Worm (Caenorhabditis elegans) whole organism, L4 larva: ENCODE measurements around the gene dot-1.3.

Experiments used
- D1046.2 ChIP-seq: fragments of 200-800 bp; sonication (Bioruptor generic); IDR thresholded peaks from 2 replicates; pipeline ENCODE4 v1.3.6; 2022; ENCODE audit warnings: missing genetic modification characterization, missing compliant biosample characterization
- F10B5.3 ChIP-seq: sonication (generic microtip); optimal IDR thresholded peaks from 2 replicates; lab custom pipeline; 2016; ENCODE audit warnings: mild to moderate bottlenecking, missing genetic modification characterization, missing compliant biosample characterization
- F26F4.8 ChIP-seq: fragments of 200-800 bp; sonication (Bioruptor generic); conservative IDR thresholded peaks from 2 replicates; pipeline ENCODE4 v1.3.6; 2022; ENCODE audit warnings: missing genetic modification characterization, missing compliant biosample characterization
- F37D6.2 ChIP-seq: sonication (generic microtip); optimal IDR thresholded peaks from 2 replicates; lab custom pipeline; 2016; ENCODE audit warnings: mild to moderate bottlenecking, missing genetic modification characterization, missing compliant biosample characterization
- F49E8.2 ChIP-seq: sonication (generic microtip); optimal IDR thresholded peaks from 2 replicates; lab custom pipeline; 2016; ENCODE audit warnings: missing compliant biosample characterization, mild to moderate bottlenecking, missing genetic modification characterization, borderline replicate concordance
- T20F7.1 ChIP-seq: fragments of 200-800 bp; sonication (Bioruptor generic); optimal IDR thresholded peaks from 2 replicates; lab custom pipeline; 2018; ENCODE audit warnings: mild to moderate bottlenecking, missing genetic modification characterization, missing compliant biosample characterization
- Y105C5A.15 ChIP-seq: fragments of 200-800 bp; sonication (Bioruptor generic); IDR thresholded peaks from 2 replicates; pipeline ENCODE4 v1.3.6; 2022; ENCODE audit warnings: missing genetic modification characterization, missing compliant biosample characterization
- Y75B8A.6 ChIP-seq: fragments of 200-800 bp; sonication (Bioruptor generic); IDR thresholded peaks from 2 replicates; pipeline ENCODE4 v1.3.6; 2022; ENCODE audit warnings: missing genetic modification reagents, missing genetic modification characterization, missing compliant biosample characterization
- ZK337.2 ChIP-seq: fragments of 200-800 bp; sonication (Bioruptor generic); IDR thresholded peaks from 2 replicates; pipeline ENCODE4 v1.3.6; 2022; ENCODE audit warnings: missing genetic modification reagents, missing genetic modification characterization, missing compliant biosample characterization
- ZK546.5 ChIP-seq, 2 experiments: sonication (generic microtip); optimal IDR thresholded peaks; 2 replicates each; lab custom pipeline; 2017; ENCODE audit warnings: missing biosample characterization in 2 of 2, missing genetic modification characterization in 2 of 2
- aha-1 ChIP-seq: fragments of 150-350 bp; peaks from one replicate; lab custom pipeline; 2014; ENCODE audit warnings: missing biosample characterization, missing genetic modification characterization
- aly-2 ChIP-seq: sonication (generic microtip); optimal IDR thresholded peaks from 2 replicates; lab custom pipeline; 2018; ENCODE audit warnings: missing biosample characterization, missing genetic modification characterization
- ama-1 ChIP-seq: fragments of 150-350 bp; optimal IDR thresholded peaks from 2 replicates; lab custom pipeline; 2014; ENCODE audit warnings: inconsistent platforms, mixed read lengths
- ceh-32 ChIP-seq: sonication (generic microtip); optimal IDR thresholded peaks from 2 replicates; lab custom pipeline; 2016; ENCODE audit warnings: mild to moderate bottlenecking, missing genetic modification characterization, missing compliant biosample characterization; ENCODE audit not compliant: poor library complexity
- ceh-44 ChIP-seq: fragments of 200-800 bp; sonication (Bioruptor generic); IDR thresholded peaks from 2 replicates; pipeline ENCODE4 v1.3.6; 2022; ENCODE audit warnings: missing genetic modification reagents, missing genetic modification characterization, missing compliant biosample characterization
- ceh-62 ChIP-seq: sonication (generic microtip); optimal IDR thresholded peaks from 2 replicates; lab custom pipeline; 2017; ENCODE audit warnings: missing biosample characterization, missing genetic modification characterization
- ces-1 ChIP-seq: fragments of 150-350 bp; sonication (generic microtip); optimal IDR thresholded peaks from 4 replicates; lab custom pipeline; 2014; ENCODE audit warnings: missing biosample characterization, missing genetic modification reagents, missing genetic modification characterization
- ctbp-1 ChIP-seq: fragments of 200-800 bp; sonication (Bioruptor generic); IDR thresholded peaks from 2 replicates; pipeline ENCODE4 v1.3.6; 2022; ENCODE audit warnings: missing genetic modification reagents, missing genetic modification characterization, missing compliant biosample characterization
- daf-12 ChIP-seq: fragments of 150-350 bp; optimal IDR thresholded peaks from 2 replicates; lab custom pipeline; 2014; ENCODE audit warnings: missing biosample characterization, missing genetic modification reagents, missing genetic modification characterization
- daf-16 ChIP-seq, 3 experiments: sonication (generic microtip); optimal IDR thresholded peaks; 2 replicates each; lab custom pipeline; 2016 to 2017; ENCODE audit warnings: missing genetic modification characterization in 3 of 3, missing genetic modification reagents in 3 of 3, mild to moderate bottlenecking in 2 of 3, missing compliant biosample characterization in 2 of 3, missing biosample characterization in 1 of 3, moderate library complexity in 1 of 3
- dmd-6 ChIP-seq: fragments of 200-800 bp; sonication (Bioruptor generic); IDR thresholded peaks from 2 replicates; pipeline ENCODE4 v1.3.6; 2022; ENCODE audit warnings: missing genetic modification reagents, missing genetic modification characterization, missing compliant biosample characterization
- dmd-9 ChIP-seq: fragments of 200-800 bp; sonication (Bioruptor generic); IDR thresholded peaks from 2 replicates; pipeline ENCODE4 v1.3.6; 2022; ENCODE audit warnings: missing genetic modification reagents, missing genetic modification characterization, missing compliant biosample characterization
- egl-27 ChIP-seq: sonication (generic microtip); optimal IDR thresholded peaks from 3 replicates; lab custom pipeline; 2017; ENCODE audit warnings: missing biosample characterization, missing genetic modification reagents, missing genetic modification characterization
- fkh-10 ChIP-seq: fragments of 150-350 bp; optimal IDR thresholded peaks from 2 replicates; lab custom pipeline; 2014; ENCODE audit warnings: missing biosample characterization, missing genetic modification reagents, missing genetic modification characterization
- gei-8 ChIP-seq: fragments of 200-800 bp; sonication (Bioruptor generic); optimal IDR thresholded peaks from 2 replicates; lab custom pipeline; 2018; ENCODE audit warnings: mild to moderate bottlenecking, missing genetic modification characterization, missing compliant biosample characterization
- hif-1 ChIP-seq, 2 experiments: sonication (generic microtip); optimal IDR thresholded peaks; 2 replicates each; lab custom pipeline; 2016 to 2017; ENCODE audit warnings: missing compliant biosample characterization in 2 of 2, missing genetic modification characterization in 2 of 2, missing genetic modification reagents in 2 of 2, missing genotype in 2 of 2, mild to moderate bottlenecking in 1 of 2
- hlh-30 ChIP-seq: sonication (generic microtip); optimal IDR thresholded peaks from 2 replicates; lab custom pipeline; 2017; ENCODE audit warnings: antibody characterized with exemption, mild to moderate bottlenecking, missing genetic modification characterization, missing compliant biosample characterization; ENCODE audit not compliant: insufficient read depth
- lin-1 ChIP-seq: fragments of 200-800 bp; sonication (Bioruptor generic); IDR thresholded peaks from 2 replicates; pipeline ENCODE4 v1.3.6; 2022; ENCODE audit warnings: missing genetic modification reagents, missing genetic modification characterization, missing compliant biosample characterization
- lin-38 ChIP-seq: fragments of 200-800 bp; sonication (Bioruptor generic); IDR thresholded peaks from 2 replicates; pipeline ENCODE4 v1.3.6; 2022; ENCODE audit warnings: missing genetic modification reagents, missing genetic modification characterization, missing compliant biosample characterization
- lin-39 ChIP-seq: fragments of 150-350 bp; optimal IDR thresholded peaks from 2 replicates; lab custom pipeline; 2014; ENCODE audit warnings: missing biosample characterization, missing genetic modification reagents, missing genetic modification characterization
- madf-9 ChIP-seq: fragments of 200-800 bp; sonication (Bioruptor generic); conservative IDR thresholded peaks from 2 replicates; pipeline ENCODE4 v1.3.6; 2022; ENCODE audit warnings: missing genetic modification reagents, missing genetic modification characterization, missing compliant biosample characterization
- mxl-2 ChIP-seq: fragments of 200-800 bp; sonication (Bioruptor generic); conservative IDR thresholded peaks from 2 replicates; pipeline ENCODE4 v1.3.6; 2022; ENCODE audit warnings: missing genetic modification reagents, missing genetic modification characterization, missing compliant biosample characterization
- nhr-10 ChIP-seq: fragments of 150-350 bp; optimal IDR thresholded peaks from 2 replicates; lab custom pipeline; 2014; ENCODE audit warnings: missing biosample characterization, missing genetic modification characterization
- nhr-41 ChIP-seq: fragments of 200-800 bp; sonication (Bioruptor generic); IDR thresholded peaks from 2 replicates; pipeline ENCODE4 v1.3.6; 2022; ENCODE audit warnings: missing genetic modification reagents, missing genetic modification characterization, missing compliant biosample characterization
- nhr-42 ChIP-seq: fragments of 200-800 bp; sonication (Bioruptor generic); IDR thresholded peaks from 2 replicates; pipeline ENCODE4 v1.3.6; 2022; ENCODE audit warnings: missing genetic modification characterization, missing compliant biosample characterization
- nhr-6 ChIP-seq: fragments of 150-350 bp; optimal IDR thresholded peaks from 2 replicates; lab custom pipeline; 2014; ENCODE audit warnings: missing biosample characterization, missing genetic modification characterization
- php-3 ChIP-seq: fragments of 200-800 bp; sonication (Bioruptor generic); IDR thresholded peaks from 2 replicates; pipeline ENCODE4 v1.3.6; 2022; ENCODE audit warnings: missing genetic modification reagents, missing genetic modification characterization, missing compliant biosample characterization
- pqm-1 ChIP-seq: sonication (generic microtip); optimal IDR thresholded peaks from 2 replicates; lab custom pipeline; 2017; ENCODE audit warnings: missing biosample characterization, missing genetic modification characterization
- saeg-2 ChIP-seq: fragments of 200-800 bp; sonication (Bioruptor generic); IDR thresholded peaks from 2 replicates; pipeline ENCODE4 v1.3.6; 2022; ENCODE audit warnings: missing genetic modification reagents, missing genetic modification characterization, missing compliant biosample characterization
- sdz-12 ChIP-seq: fragments of 200-800 bp; sonication (Bioruptor generic); optimal IDR thresholded peaks from 2 replicates; lab custom pipeline; 2018; ENCODE audit warnings: mild to moderate bottlenecking, missing genetic modification characterization, missing compliant biosample characterization
- set-16 ChIP-seq: fragments of 200-800 bp; sonication (Bioruptor generic); IDR thresholded peaks from 2 replicates; pipeline ENCODE4 v1.3.6; 2022; ENCODE audit warnings: missing genetic modification reagents, missing genetic modification characterization, missing compliant biosample characterization
- snpc-1.2 ChIP-seq: fragments of 200-800 bp; sonication (Bioruptor generic); IDR thresholded peaks from 2 replicates; pipeline ENCODE4 v1.3.6; 2022; ENCODE audit warnings: missing genetic modification reagents, missing genetic modification characterization, missing compliant biosample characterization
- snpc-4 ChIP-seq: fragments of 150-350 bp; optimal IDR thresholded peaks from 2 replicates; lab custom pipeline; 2014; ENCODE audit warnings: missing biosample characterization, missing genetic modification characterization
- spr-1 ChIP-seq: sonication (generic microtip); optimal IDR thresholded peaks from 2 replicates; lab custom pipeline; 2016; ENCODE audit warnings: mild to moderate bottlenecking, missing genetic modification characterization, missing compliant biosample characterization
- spr-3 ChIP-seq: fragments of 200-800 bp; sonication (Bioruptor generic); optimal IDR thresholded peaks from 2 replicates; lab custom pipeline; 2018; ENCODE audit warnings: mild to moderate bottlenecking, missing genetic modification characterization, missing compliant biosample characterization
- tag-97 ChIP-seq: fragments of 200-800 bp; sonication (Bioruptor generic); IDR thresholded peaks from 2 replicates; pipeline ENCODE4 v1.3.6; 2022; ENCODE audit warnings: missing genetic modification characterization, missing compliant biosample characterization
- unc-62 ChIP-seq, 3 experiments: fragments of 150-350 bp in 1 of 3; sonication (generic microtip); optimal IDR thresholded peaks in 2 of 3; peaks in 1 of 3; 1 replicate in 1 of 3; 2 replicates in 2 of 3; lab custom pipeline; 2014 to 2017; ENCODE audit warnings: missing biosample characterization in 3 of 3, missing genetic modification characterization in 3 of 3, missing genetic modification reagents in 3 of 3, missing genotype in 1 of 3
- zfp-3 ChIP-seq: fragments of 200-800 bp; sonication (Bioruptor generic); conservative IDR thresholded peaks from 2 replicates; pipeline ENCODE4 v1.3.6; 2022; ENCODE audit warnings: missing genetic modification reagents, missing genetic modification characterization, missing compliant biosample characterization
- zip-11 ChIP-seq: fragments of 200-800 bp; sonication (Bioruptor generic); IDR thresholded peaks from 2 replicates; pipeline ENCODE4 v1.3.6; 2022; ENCODE audit warnings: missing genetic modification characterization, missing compliant biosample characterization
- zip-2 ChIP-seq: fragments of 150-350 bp; optimal IDR thresholded peaks from 2 replicates; lab custom pipeline; 2014; ENCODE audit warnings: missing biosample characterization, missing genetic modification characterization
- ztf-7 ChIP-seq: fragments of 150-350 bp; optimal IDR thresholded peaks from 2 replicates; lab custom pipeline; 2014; ENCODE audit warnings: missing biosample characterization, missing genetic modification characterization

Gene dot-1.3

ce11 chrX:12347822-12348221 lies 45.2 kb upstream of the dot-1.3 start (continued):
- no peak for TF ChIP-seq lin-38 (GFP tag; lab: Robert Waterston, UW)
- no peak for TF ChIP-seq nhr-41 (GFP tag; lab: Robert Waterston, UW)
- no peak for TF ChIP-seq unc-62 (GFP tag; optimal IDR thresholded peaks at IDR 0.05 in 1 of 2; lab: Kevin White, UChicago)
- TF ChIP-seq unc-62 (tag; optimal IDR thresholded peaks at IDR 0.05; lab: Kevin White, UChicago): no peak
- TF ChIP-seq dmd-9 (GFP tag; lab: Robert Waterston, UW): no peak
- no peak for TF ChIP-seq tag-97
- TF ChIP-seq zfp-3 (GFP tag; lab: Robert Waterston, UW): 0 out of 2 replicates have a peak, but pooled peaks have one; percentile 53
- TF ChIP-seq D1046.2 (GFP tag; lab: Robert Waterston, UW): no peak
- no peak for TF ChIP-seq aly-2 (tag; lab: Kevin White, UChicago)
- no peak for TF ChIP-seq sdz-12 (GFP tag; lab: Kevin White, UChicago)
- TF ChIP-seq F37D6.2 (tag; lab: Kevin White, UChicago): no peak
- TF ChIP-seq ama-1 (lab: Kevin White, UChicago): no peak
- TF ChIP-seq ceh-32 (tag; lab: Kevin White, UChicago): no peak
- no peak for TF ChIP-seq hif-1 (tag; optimal IDR thresholded peaks at IDR 0.05; lab: Kevin White, UChicago)
- 0 out of 2 replicates have a peak, but pooled peaks have one; percentile 50 for TF ChIP-seq Y75B8A.6
- TF ChIP-seq ctbp-1: peak; percentile 52; the same call in 1 of the 2 replicates
- no peak for TF ChIP-seq mxl-2
- TF ChIP-seq lin-39 (tag; lab: Kevin White, UChicago): no peak
- TF ChIP-seq F10B5.3 (tag; lab: Kevin White, UChicago): no peak
- peak; percentile 35 for TF ChIP-seq spr-3 (GFP tag; lab: Kevin White, UChicago)
- peak; percentile 28 for TF ChIP-seq ztf-7 (tag; lab: Kevin White, UChicago)
- TF ChIP-seq Y105C5A.15 (GFP tag; lab: Robert Waterston, UW): no peak
- peak; percentile 62; the same call in 1 of the 2 replicates for TF ChIP-seq saeg-2
- no peak for TF ChIP-seq pqm-1 (tag; lab: Kevin White, UChicago)
- TF ChIP-seq nhr-10 (tag; lab: Kevin White, UChicago): no peak
- TF ChIP-seq gei-8 (GFP tag; lab: Kevin White, UChicago): no peak
- TF ChIP-seq snpc-1.2: peak; percentile 89
- TF ChIP-seq dmd-6 (GFP tag; lab: Robert Waterston, UW): peak; percentile 54
- TF ChIP-seq ZK337.2 (GFP tag; lab: Robert Waterston, UW): 0 out of 2 replicates have a peak, but pooled peaks have one; percentile 51
- peak; percentile 92 for TF ChIP-seq aha-1
- TF ChIP-seq nhr-6 (tag; lab: Kevin White, UChicago): peak; percentile 32
- no peak for TF ChIP-seq ces-1 (GFP tag; lab: Kevin White, UChicago)
- TF ChIP-seq zip-11 (GFP tag; lab: Robert Waterston, UW): no peak
- peak; percentile 10 for TF ChIP-seq spr-1 (tag; lab: Kevin White, UChicago)
- TF ChIP-seq php-3: no peak; the same call in 1 of the 2 replicates
- TF ChIP-seq daf-16 (GFP tag; optimal IDR thresholded peaks at IDR 0.05; lab: Kevin White, UChicago): peak; percentile 22 to 59
- TF ChIP-seq daf-16 (tag; optimal IDR thresholded peaks at IDR 0.05; lab: Kevin White, UChicago): peak; percentile 67
- no peak for TF ChIP-seq egl-27
- peak; percentile 81 for TF ChIP-seq ceh-44 (GFP tag; lab: Robert Waterston, UW)
- no peak for TF ChIP-seq snpc-4 (tag; lab: Kevin White, UChicago)
- TF ChIP-seq nhr-42 (GFP tag; lab: Robert Waterston, UW): no peak
- TF ChIP-seq daf-12: no peak
- TF ChIP-seq madf-9 (GFP tag; lab: Robert Waterston, UW): peak; percentile 85
- TF ChIP-seq ZK546.5 (tag; optimal IDR thresholded peaks at IDR 0.05; lab: Kevin White, UChicago): no peak
- TF ChIP-seq ceh-62 (tag; lab: Kevin White, UChicago): no peak
- peak; percentile 27 for TF ChIP-seq hlh-30 (tag; lab: Kevin White, UChicago)
- no peak for TF ChIP-seq T20F7.1 (GFP tag; lab: Kevin White, UChicago)
- no peak for TF ChIP-seq lin-1 (GFP tag; lab: Robert Waterston, UW)
- TF ChIP-seq set-16: no peak
- no peak for TF ChIP-seq F49E8.2
- TF ChIP-seq F26F4.8 (GFP tag; lab: Robert Waterston, UW): peak; percentile 67; the same call in 1 of the 2 replicates
- no peak for TF ChIP-seq zip-2 (tag; lab: Kevin White, UChicago)
- TF ChIP-seq fkh-10 (GFP tag; lab: Kevin White, UChicago): no peak
